Worm (Caenorhabditis elegans): ENCODE data around the gene F41G3.6.

- no peak for TF ChIP-seq lin-13 (tag; optimal IDR thresholded peaks at IDR 0.05)
- TF ChIP-seq ceh-39 (tag; optimal IDR thresholded peaks at IDR 0.05), result no peak
- TF ChIP-seq nhr-76 (tag; optimal IDR thresholded peaks at IDR 0.05), result no peak
- TF ChIP-seq ztf-11 (tag; optimal IDR thresholded peaks at IDR 0.05), result no peak
- no peak for TF ChIP-seq unc-62 (GFP tag; optimal IDR thresholded peaks at IDR 0.05)
These were observed 41.2 kb upstream of the F41G3.6 start, which contains the start of gene C18H9.6 for ce11 chrII:6701497-6701896.

All from whole organism, mixed stage, embryonic.